Fruit fly (Drosophila melanogaster) whole organism, embryonic: Measurements from ENCODE around the gene Fie.
A peak's percentile ranks its signal among the peaks of the same experiment; 100 is the strongest.

Experiments used
- Asciz ChIP-seq: fragments of 200-800 bp; sonication (Bioruptor generic); optimal IDR thresholded peaks from 2 replicates; lab custom pipeline; 2017; ENCODE audit warnings: missing biosample characterization, mild to moderate bottlenecking, missing genetic modification characterization, missing genetic modification reagents
- Atf3 ChIP-seq: fragments of 200-800 bp; sonication (Bioruptor generic); optimal IDR thresholded peaks from 3 replicates; lab custom pipeline; 2016; ENCODE audit warnings: missing biosample characterization, missing genetic modification characterization
- BtbVII ChIP-seq: fragments of 200-800 bp; sonication (Bioruptor generic); optimal IDR thresholded peaks from 3 replicates; lab custom pipeline; 2017; ENCODE audit warnings: missing biosample characterization, mild to moderate bottlenecking, missing genetic modification characterization
- CG10267 ChIP-seq: fragments of 200-800 bp; sonication (Bioruptor generic); optimal IDR thresholded peaks from 2 replicates; lab custom pipeline; 2018; ENCODE audit warnings: missing biosample characterization, mild to moderate bottlenecking, missing genetic modification characterization, moderate library complexity
- CG10565 ChIP-seq: fragments of 200-800 bp; sonication (Bioruptor generic); optimal IDR thresholded peaks from 3 replicates; lab custom pipeline; 2016; ENCODE audit warnings: missing biosample characterization, mild to moderate bottlenecking, missing genetic modification characterization
- CG10959 ChIP-seq: fragments of 200-800 bp; sonication (Bioruptor generic); IDR thresholded peaks from 2 replicates; pipeline ENCODE4 v1.3.6; 2022; ENCODE audit warnings: missing biosample characterization, missing genetic modification characterization
- CG11456 ChIP-seq: fragments of 200-800 bp; sonication (Bioruptor generic); IDR thresholded peaks from 3 replicates; pipeline ENCODE4 v1.3.6; 2022; ENCODE audit warnings: missing biosample characterization, missing genetic modification characterization
- CG11560 ChIP-seq: fragments of 200-800 bp; sonication (Bioruptor generic); IDR thresholded peaks from 3 replicates; pipeline ENCODE4 v1.3.6; 2022; ENCODE audit warnings: missing biosample characterization, missing genetic modification characterization
- CG12219 ChIP-seq: fragments of 200-800 bp; sonication (Bioruptor generic); optimal IDR thresholded peaks from 3 replicates; lab custom pipeline; 2018; ENCODE audit warnings: missing biosample characterization, mild to moderate bottlenecking, missing genetic modification characterization
- CG12659 ChIP-seq: fragments of 200-800 bp; sonication (Bioruptor generic); optimal IDR thresholded peaks from 3 replicates; lab custom pipeline; 2017; ENCODE audit warnings: mild to moderate bottlenecking, missing biosample characterization, missing genetic modification reagents, missing genetic modification characterization
- CG16813 ChIP-seq: fragments of 200-800 bp; sonication (Bioruptor generic); IDR thresholded peaks from 3 replicates; pipeline ENCODE4 v1.3.6; 2022; ENCODE audit warnings: missing biosample characterization, missing genetic modification characterization; ENCODE audit not compliant: partially characterized antibody
- CG2199 ChIP-seq: fragments of 200-800 bp; sonication (Bioruptor generic); IDR thresholded peaks from 3 replicates; pipeline ENCODE4 v1.3.6; 2022; ENCODE audit warnings: missing biosample characterization, missing genetic modification characterization
- CG2875 ChIP-seq: fragments of 200-800 bp; sonication (Bioruptor generic); optimal IDR thresholded peaks from 2 replicates; lab custom pipeline; 2017; ENCODE audit warnings: missing biosample characterization, mild to moderate bottlenecking, missing genetic modification characterization, missing genetic modification reagents
- CG30020 ChIP-seq: fragments of 200-800 bp; optimal IDR thresholded peaks from 2 replicates; lab custom pipeline; 2019; ENCODE audit warnings: missing biosample characterization, mild to moderate bottlenecking, missing genetic modification characterization, moderate library complexity
- CG30403 ChIP-seq: fragments of 200-800 bp; sonication (Bioruptor generic); optimal IDR thresholded peaks from 3 replicates; lab custom pipeline; 2016; ENCODE audit warnings: missing biosample characterization, missing genetic modification characterization
- CG34376 ChIP-seq: fragments of 200-800 bp; sonication (Bioruptor generic); optimal IDR thresholded peaks from 2 replicates; lab custom pipeline; 2018; ENCODE audit warnings: missing biosample characterization, mild to moderate bottlenecking, missing genetic modification characterization
- CG3726 ChIP-seq: fragments of 200-800 bp; sonication (Bioruptor generic); IDR thresholded peaks from 3 replicates; pipeline ENCODE4, ENCODE4 v1.3.6; 2022; ENCODE audit warnings: missing biosample characterization, missing genetic modification characterization
- CG42726 ChIP-seq: fragments of 200-800 bp; sonication (Bioruptor generic); IDR thresholded peaks from 2 replicates; pipeline ENCODE4 v1.3.6; 2022; ENCODE audit warnings: missing biosample characterization, missing genetic modification characterization; ENCODE audit not compliant: partially characterized antibody
- CG6683 ChIP-seq: fragments of 200-800 bp; sonication (Bioruptor generic); optimal IDR thresholded peaks from 2 replicates; lab custom pipeline; 2017; ENCODE audit warnings: missing biosample characterization, mild to moderate bottlenecking, missing genetic modification characterization, missing genetic modification reagents
- CG6854 ChIP-seq: fragments of 200-800 bp; sonication (Bioruptor generic); optimal IDR thresholded peaks from 3 replicates; lab custom pipeline; 2017; ENCODE audit warnings: missing biosample characterization, mild to moderate bottlenecking, missing genetic modification characterization
- CG8388 ChIP-seq: fragments of 200-800 bp; sonication (Bioruptor generic); optimal IDR thresholded peaks from 2 replicates; lab custom pipeline; 2019; ENCODE audit warnings: missing biosample characterization, mild to moderate bottlenecking, missing genetic modification characterization, moderate library complexity
- CG9215 ChIP-seq: fragments of 200-800 bp; sonication (Bioruptor generic); IDR thresholded peaks from 2 replicates; pipeline ENCODE4 v1.3.6; 2022; ENCODE audit warnings: missing biosample characterization, missing genetic modification characterization
- CG9876 ChIP-seq: fragments of 200-800 bp; sonication (Bioruptor generic); optimal IDR thresholded peaks from 2 replicates; lab custom pipeline; 2016; ENCODE audit warnings: missing biosample characterization, missing genetic modification characterization
- CTCF ChIP-seq: fragments of 200-800 bp; sonication (Bioruptor generic); optimal IDR thresholded peaks from 2 replicates; lab custom pipeline; 2017; ENCODE audit warnings: missing biosample characterization, mild to moderate bottlenecking, missing genetic modification characterization, moderate library complexity
- Dip2 ChIP-seq: fragments of 200-800 bp; sonication (Bioruptor generic); IDR thresholded peaks from 2 replicates; pipeline ENCODE4 v1.3.6; 2022; ENCODE audit warnings: missing biosample characterization, missing genetic modification characterization
- Hand ChIP-seq: fragments of 200-800 bp; sonication (Bioruptor generic); optimal IDR thresholded peaks from 2 replicates; lab custom pipeline; 2017; ENCODE audit warnings: mild to moderate bottlenecking, missing biosample characterization, missing genetic modification reagents, missing genetic modification characterization
- HmgZ ChIP-seq: fragments of 200-800 bp; sonication (Bioruptor generic); optimal IDR thresholded peaks from 2 replicates; lab custom pipeline; 2018; ENCODE audit warnings: missing biosample characterization, mild to moderate bottlenecking, missing genetic modification characterization
- Hmx ChIP-seq: fragments of 200-800 bp; sonication (Bioruptor generic); optimal IDR thresholded peaks from 2 replicates; lab custom pipeline; 2016; ENCODE audit warnings: missing biosample characterization, missing genetic modification characterization
- Hr39 ChIP-seq: fragments of >200 bp; optimal IDR thresholded peaks from 2 replicates; lab custom pipeline; 2017
- NfI ChIP-seq: fragments of 200-800 bp; sonication (Bioruptor generic); optimal IDR thresholded peaks from 3 replicates; lab custom pipeline; 2018; ENCODE audit warnings: missing biosample characterization, mild to moderate bottlenecking, missing genetic modification characterization, moderate library complexity
- Rfx ChIP-seq: fragments of 200-800 bp; sonication (Bioruptor generic); IDR thresholded peaks from 2 replicates; pipeline ENCODE4 v1.3.6; 2022; ENCODE audit warnings: missing biosample characterization, missing genetic modification characterization
- Ssrp ChIP-seq: fragments of 200-800 bp; sonication (Bioruptor generic); optimal IDR thresholded peaks from 2 replicates; lab custom pipeline; 2018; ENCODE audit warnings: missing biosample characterization, mild to moderate bottlenecking, missing genetic modification characterization, moderate library complexity
- Trl ChIP-seq, 3 experiments: fragments of >200 bp in 2 of 3; fragments of 200-800 bp in 1 of 3; sonication (Bioruptor generic) in 1 of 3; optimal IDR thresholded peaks; 2 replicates in 1 of 3; 3 replicates in 2 of 3; lab custom pipeline; 2016 to 2017; ENCODE audit warnings: missing biosample characterization in 1 of 3, missing genetic modification characterization in 1 of 3
- Xbp1 ChIP-seq: fragments of 200-800 bp; sonication (Bioruptor generic); optimal IDR thresholded peaks from 3 replicates; lab custom pipeline; 2016; ENCODE audit warnings: missing biosample characterization, mild to moderate bottlenecking, missing genetic modification characterization
- bbx ChIP-seq: fragments of 200-800 bp; sonication (Bioruptor generic); IDR thresholded peaks from 2 replicates; pipeline ENCODE4 v1.3.6; 2022; ENCODE audit warnings: missing biosample characterization, missing genetic modification characterization; ENCODE audit not compliant: partially characterized antibody
- ci ChIP-seq: fragments of 200-800 bp; sonication (Bioruptor generic); IDR thresholded peaks from 3 replicates; pipeline ENCODE4 v1.3.6; 2022; ENCODE audit warnings: missing biosample characterization, missing genetic modification characterization
- dan ChIP-seq: fragments of 200-800 bp; sonication (Bioruptor generic); IDR thresholded peaks from 2 replicates; pipeline ENCODE4 v1.3.6; 2022; ENCODE audit warnings: missing biosample characterization, missing genetic modification characterization
- exex ChIP-seq: fragments of 200-800 bp; sonication (Bioruptor generic); optimal IDR thresholded peaks from 4 replicates; lab custom pipeline; 2018; ENCODE audit warnings: missing biosample characterization, mild to moderate bottlenecking, missing genetic modification characterization, moderate library complexity
- gcm ChIP-seq: fragments of 200-800 bp; sonication (Bioruptor generic); optimal IDR thresholded peaks from 2 replicates; lab custom pipeline; 2019; ENCODE audit warnings: missing biosample characterization, mild to moderate bottlenecking, missing genetic modification characterization, moderate library complexity
- grn ChIP-seq: fragments of 200-800 bp; sonication (Bioruptor generic); optimal IDR thresholded peaks from 3 replicates; lab custom pipeline; 2017; ENCODE audit warnings: missing biosample characterization, missing genetic modification characterization
- hkb ChIP-seq, 2 experiments: fragments of 200-800 bp in 1 of 2; fragments of >200 bp in 1 of 2; sonication (Bioruptor generic) in 1 of 2; IDR thresholded peaks in 1 of 2; optimal IDR thresholded peaks in 1 of 2; 2 replicates each; pipeline versions ENCODE4 v1.3.6 to Lab custom; 2017 to 2022; ENCODE audit warnings: missing biosample characterization in 1 of 2, missing genetic modification characterization in 1 of 2
- jing ChIP-seq: fragments of 200-800 bp; sonication (Bioruptor generic); optimal IDR thresholded peaks from 2 replicates; lab custom pipeline; 2018; ENCODE audit warnings: missing biosample characterization, mild to moderate bottlenecking, missing genetic modification characterization
- lab ChIP-seq: fragments of 200-800 bp; sonication (Bioruptor generic); optimal IDR thresholded peaks from 3 replicates; lab custom pipeline; 2017; ENCODE audit warnings: missing biosample characterization, missing genetic modification characterization, mild to moderate bottlenecking, moderate library complexity, missing genetic modification reagents
- pb ChIP-seq: fragments of 200-800 bp; sonication (Bioruptor generic); optimal IDR thresholded peaks from 3 replicates; lab custom pipeline; 2016; ENCODE audit warnings: missing biosample characterization, missing genetic modification characterization
- psq ChIP-seq: fragments of 200-800 bp; sonication (Bioruptor generic); optimal IDR thresholded peaks from 2 replicates; lab custom pipeline; 2017; ENCODE audit warnings: missing biosample characterization, missing genetic modification characterization
- row ChIP-seq: fragments of 200-800 bp; sonication (Bioruptor generic); IDR thresholded peaks from 3 replicates; pipeline ENCODE4 v1.3.6; 2022; ENCODE audit warnings: missing biosample characterization, missing genetic modification characterization
- run ChIP-seq: fragments of 200-800 bp; sonication (Bioruptor generic); optimal IDR thresholded peaks from 3 replicates; lab custom pipeline; 2018; ENCODE audit warnings: missing biosample characterization, mild to moderate bottlenecking, missing genetic modification characterization
- vvl ChIP-seq: fragments of 200-800 bp; sonication (Bioruptor generic); IDR thresholded peaks from 2 replicates; pipeline ENCODE4 v1.3.6; 2022; ENCODE audit warnings: missing biosample characterization, missing genetic modification characterization
- wor ChIP-seq: fragments of 200-800 bp; sonication (Bioruptor generic); IDR thresholded peaks from 2 replicates; pipeline ENCODE4 v1.3.6; 2022; ENCODE audit warnings: missing biosample characterization, missing genetic modification characterization

The Fie gene

DNA sequence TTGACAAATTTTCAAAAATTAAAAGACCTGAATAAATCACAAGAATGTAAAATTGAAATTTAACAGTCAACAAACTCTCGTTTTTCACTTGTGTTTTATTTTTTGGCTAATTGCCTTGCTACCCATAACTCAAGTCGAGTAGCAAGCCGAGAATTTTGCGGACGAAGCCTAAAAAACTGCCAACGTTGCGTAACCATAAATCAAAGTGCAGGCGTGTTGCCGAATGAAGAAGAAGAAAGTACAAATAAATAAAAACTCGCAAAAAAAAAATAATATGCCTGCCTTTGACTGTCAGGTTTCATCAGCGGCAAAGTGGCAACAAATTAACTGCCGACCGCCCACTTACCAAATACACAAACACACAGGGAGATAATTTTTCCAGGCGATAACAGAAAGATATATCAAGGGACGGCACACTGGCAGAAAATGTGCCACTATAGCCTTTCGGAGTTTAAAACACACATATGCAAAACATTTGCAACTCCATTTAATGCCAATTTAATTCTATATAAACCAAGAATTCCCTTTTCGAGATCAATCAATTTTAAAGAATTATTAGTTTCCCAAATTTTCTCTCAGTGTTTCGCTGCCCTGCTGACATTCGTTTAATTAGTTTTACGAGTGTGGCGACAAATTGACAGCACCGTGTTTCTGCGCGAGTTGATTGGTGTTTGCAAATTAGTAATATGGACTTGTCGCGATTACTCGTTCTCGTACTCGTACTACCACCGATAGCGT is 36.0 kb downstream of the Fie start (continued):
- TF ChIP-seq run (tag; lab: Kevin White, UChicago) (peak; percentile 54), CG8388 (GFP tag; lab: Kevin White, UChicago) (peak; percentile 56), wor (GFP tag; lab: Robert Waterston, UW) (peak; percentile 72), exex (tag; lab: Kevin White, UChicago) (peak; percentile 92), CG42726 (GFP tag; lab: Robert Waterston, UW) (no peak), pb (GFP tag; lab: Kevin White, UChicago) (peak; percentile 41), Atf3 (GFP tag; lab: Kevin White, UChicago) (peak; percentile 64), CG3726 (GFP tag; lab: Robert Waterston, UW) (peak; percentile 76; the same call in 2 of the 3 replicates), CG30020 (tag; lab: Kevin White, UChicago) (no peak), CG11456 (GFP tag; lab: Robert Waterston, UW) (peak; percentile 90), CG11560 (peak; percentile 59; the same call in 1 of the 3 replicates), vvl (GFP tag; lab: Robert Waterston, UW) (peak; percentile 91), CTCF (GFP tag; lab: Kevin White, UChicago) (no peak), CG9215 (GFP tag; lab: Robert Waterston, UW) (peak; percentile 86), psq (GFP tag; lab: Kevin White, UChicago) (peak; percentile 38), Rfx (GFP tag; lab: Robert Waterston, UW) (peak; percentile 95), row (GFP tag; lab: Robert Waterston, UW) (peak; percentile 95), grn (GFP tag; lab: Kevin White, UChicago) (peak; percentile 3), CG9876 (GFP tag; lab: Kevin White, UChicago) (peak; percentile 81), NfI (GFP tag; lab: Kevin White, UChicago) (peak; percentile 92), Ssrp (tag; lab: Kevin White, UChicago) (peak; percentile 76), Hr39 (lab: Kevin White, UChicago) (no peak), hkb (optimal IDR thresholded peaks at IDR 0.05; lab: Kevin White, UChicago) (no peak), hkb (GFP tag; IDR thresholded peaks at IDR 0.05; lab: Robert Waterston, UW) (peak; percentile 93), jing (GFP tag; lab: Kevin White, UChicago) (peak; percentile 66), CG2875 (GFP tag; lab: Kevin White, UChicago) (peak; percentile 25), dan (GFP tag; lab: Robert Waterston, UW) (no peak), Xbp1 (GFP tag; lab: Kevin White, UChicago) (peak; percentile 86), Hand (GFP tag; lab: Kevin White, UChicago) (peak; percentile 89), CG2199 (GFP tag; lab: Robert Waterston, UW) (no peak), bbx (GFP tag; lab: Robert Waterston, UW) (no peak), CG10959 (peak; percentile 47; the same call in 1 of the 2 replicates), gcm (GFP tag; lab: Kevin White, UChicago) (no peak), CG12659 (GFP tag; lab: Kevin White, UChicago) (peak; percentile 94), Hmx (GFP tag; lab: Kevin White, UChicago) (peak; percentile 57), CG10267 (tag; lab: Kevin White, UChicago) (peak; percentile 43), CG12219 (GFP tag; lab: Kevin White, UChicago) (peak; percentile 86), ci (peak; percentile 92), CG6854 (GFP tag; lab: Kevin White, UChicago) (peak; percentile 67), lab (GFP tag; lab: Kevin White, UChicago) (peak; percentile 95), Trl (optimal IDR thresholded peaks at IDR 0.05; lab: Kevin White, UChicago) (no peak), Trl (GFP tag; optimal IDR thresholded peaks at IDR 0.05; lab: Kevin White, UChicago) (peak; percentile 81), BtbVII (GFP tag; lab: Kevin White, UChicago) (peak; percentile 89), HmgZ (peak; percentile 95), CG16813 (GFP tag; lab: Robert Waterston, UW) (no peak), CG34376 (GFP tag; lab: Kevin White, UChicago) (peak; percentile 85), CG6683 (GFP tag; lab: Kevin White, UChicago) (peak; percentile 77), Asciz (GFP tag; lab: Kevin White, UChicago) (peak; percentile 65), CG30403 (peak; percentile 85), CG10565 (GFP tag; lab: Kevin White, UChicago) (no peak), Dip2 (no peak)
